Fruit fly (Drosophila melanogaster) whole organism, embryonic: ENCODE results near the gene Rai1.

Experiments
- Bteb2 ChIP-seq: fragments of 200-800 bp; sonication (Bioruptor generic); optimal IDR thresholded peaks from 2 replicates; lab custom pipeline; 2016; ENCODE audit warnings: missing biosample characterization, missing genetic modification characterization
- CG10431 ChIP-seq: fragments of 200-800 bp; sonication (Bioruptor generic); optimal IDR thresholded peaks from 3 replicates; lab custom pipeline; 2018; ENCODE audit warnings: missing biosample characterization, mild to moderate bottlenecking, missing genetic modification characterization
- CG10462 ChIP-seq: fragments of 200-800 bp; sonication (Bioruptor generic); optimal IDR thresholded peaks from 2 replicates; lab custom pipeline; 2016; ENCODE audit warnings: missing biosample characterization, missing genetic modification characterization
- CG11247 ChIP-seq: fragments of 200-800 bp; sonication (Bioruptor generic); IDR thresholded peaks from 2 replicates; pipeline ENCODE4 v1.3.6; 2022; ENCODE audit warnings: missing biosample characterization, missing genetic modification characterization
- CG13123 ChIP-seq: fragments of 200-800 bp; sonication (Bioruptor generic); optimal IDR thresholded peaks from 2 replicates; lab custom pipeline; 2016; ENCODE audit warnings: missing biosample characterization, missing genetic modification characterization
- CG13894 ChIP-seq: fragments of 200-800 bp; sonication (Bioruptor generic); optimal IDR thresholded peaks from 3 replicates; lab custom pipeline; 2018; ENCODE audit warnings: missing biosample characterization, mild to moderate bottlenecking, missing genetic modification characterization, moderate library complexity
- CG14441 ChIP-seq: fragments of 200-800 bp; sonication (Bioruptor generic); IDR thresholded peaks from 2 replicates; pipeline ENCODE4 v1.3.6; 2022; ENCODE audit warnings: missing biosample characterization, missing genetic modification characterization
- CG15479 ChIP-seq: fragments of 200-800 bp; sonication (Bioruptor generic); optimal IDR thresholded peaks from 3 replicates; lab custom pipeline; 2019; ENCODE audit warnings: missing biosample characterization, mild to moderate bottlenecking, missing genetic modification characterization, moderate library complexity
- CG1603 ChIP-seq: fragments of 200-800 bp; sonication (Bioruptor generic); optimal IDR thresholded peaks from 2 replicates; lab custom pipeline; 2019; ENCODE audit warnings: missing biosample characterization, mild to moderate bottlenecking, missing genetic modification characterization, moderate library complexity
- CG18262 ChIP-seq: fragments of 200-800 bp; optimal IDR thresholded peaks from 3 replicates; lab custom pipeline; 2019; ENCODE audit warnings: missing biosample characterization, mild to moderate bottlenecking, missing genetic modification characterization, moderate library complexity
- CG2875 ChIP-seq: fragments of 200-800 bp; sonication (Bioruptor generic); optimal IDR thresholded peaks from 2 replicates; lab custom pipeline; 2017; ENCODE audit warnings: missing biosample characterization, mild to moderate bottlenecking, missing genetic modification characterization, missing genetic modification reagents
- CG32532 ChIP-seq: fragments of 200-800 bp; sonication (Bioruptor generic); IDR thresholded peaks from 2 replicates; pipeline ENCODE4 v1.3.6; 2022; ENCODE audit warnings: missing biosample characterization, missing genetic modification characterization
- CG33557 ChIP-seq: fragments of 200-800 bp; sonication (Bioruptor generic); optimal IDR thresholded peaks from 2 replicates; lab custom pipeline; 2019; ENCODE audit warnings: missing biosample characterization, mild to moderate bottlenecking, missing genetic modification characterization, moderate library complexity
- CG4707 ChIP-seq: fragments of 200-800 bp; sonication (Bioruptor generic); optimal IDR thresholded peaks from 2 replicates; lab custom pipeline; 2018; ENCODE audit warnings: missing biosample characterization, mild to moderate bottlenecking, missing genetic modification characterization, moderate library complexity
- CG5953 ChIP-seq: fragments of 200-800 bp; sonication (Bioruptor generic); IDR thresholded peaks from 2 replicates; pipeline ENCODE4 v1.3.6; 2022; ENCODE audit warnings: missing biosample characterization, missing genetic modification characterization
- CG7556 ChIP-seq: fragments of 200-800 bp; sonication (Bioruptor generic); optimal IDR thresholded peaks from 2 replicates; lab custom pipeline; 2017; ENCODE audit warnings: missing biosample characterization, mild to moderate bottlenecking, missing genetic modification characterization
- CG8944 ChIP-seq: fragments of 200-800 bp; sonication (Bioruptor generic); optimal IDR thresholded peaks from 3 replicates; lab custom pipeline; 2016; ENCODE audit warnings: missing biosample characterization, missing genetic modification characterization
- CG9609 ChIP-seq: fragments of 200-800 bp; sonication (Bioruptor generic); optimal IDR thresholded peaks from 3 replicates; lab custom pipeline; 2016; ENCODE audit warnings: missing biosample characterization, missing genetic modification characterization
- CG9817 ChIP-seq: fragments of 200-800 bp; sonication (Bioruptor generic); optimal IDR thresholded peaks from 2 replicates; lab custom pipeline; 2018; ENCODE audit warnings: missing biosample characterization, mild to moderate bottlenecking, missing genetic modification characterization, moderate library complexity
- Dfd ChIP-seq, 2 experiments: fragments of >200 bp; optimal IDR thresholded peaks; 2 replicates each; lab custom pipeline; 2017; ENCODE audit warnings: missing biosample characterization in 2 of 2, missing genetic modification characterization in 2 of 2
- Elba2 ChIP-seq: fragments of 200-800 bp; sonication (Bioruptor generic); optimal IDR thresholded peaks from 3 replicates; lab custom pipeline; 2016; ENCODE audit warnings: missing biosample characterization, missing genetic modification characterization
- Fer1 ChIP-seq: fragments of 200-800 bp; sonication (Bioruptor generic); optimal IDR thresholded peaks from 2 replicates; lab custom pipeline; 2017; ENCODE audit warnings: missing biosample characterization, mild to moderate bottlenecking, missing genetic modification characterization
- Fer2 ChIP-seq: fragments of 200-800 bp; sonication (Bioruptor generic); optimal IDR thresholded peaks from 2 replicates; lab custom pipeline; 2018; ENCODE audit warnings: missing biosample characterization, mild to moderate bottlenecking, missing genetic modification characterization, moderate library complexity
- Hey ChIP-seq: fragments of 200-800 bp; sonication (Bioruptor generic); optimal IDR thresholded peaks from 3 replicates; lab custom pipeline; 2018; ENCODE audit warnings: missing biosample characterization, mild to moderate bottlenecking, missing genetic modification characterization
- Hr3 ChIP-seq: fragments of 200-800 bp; sonication (Bioruptor generic); optimal IDR thresholded peaks from 3 replicates; lab custom pipeline; 2016; ENCODE audit warnings: missing biosample characterization, missing genetic modification characterization
- Hr51 ChIP-seq, 2 experiments: fragments of 200-800 bp; sonication (Bioruptor generic); optimal IDR thresholded peaks; 2 replicates in 1 of 2; 3 replicates in 1 of 2; lab custom pipeline; 2016 to 2018; ENCODE audit warnings: missing biosample characterization in 2 of 2, missing genetic modification characterization in 2 of 2, mild to moderate bottlenecking in 1 of 2, moderate library complexity in 1 of 2
- MBD-R2 ChIP-seq: fragments of 200-800 bp; sonication (Bioruptor generic); IDR thresholded peaks from 2 replicates; pipeline ENCODE4 v1.3.6; 2022; ENCODE audit warnings: missing biosample characterization, missing genetic modification characterization
- Mad ChIP-seq: fragments of 200-800 bp; sonication (Bioruptor generic); optimal IDR thresholded peaks from 2 replicates; lab custom pipeline; 2016; ENCODE audit warnings: missing biosample characterization, missing genetic modification characterization
- Pdp1 ChIP-seq, 2 experiments: fragments of 200-800 bp; sonication (Bioruptor generic); optimal IDR thresholded peaks; 3 replicates each; lab custom pipeline; 2016; ENCODE audit warnings: missing biosample characterization in 2 of 2, missing genetic modification characterization in 2 of 2, mild to moderate bottlenecking in 1 of 2, moderate library complexity in 1 of 2
- Ssrp ChIP-seq: fragments of 200-800 bp; sonication (Bioruptor generic); optimal IDR thresholded peaks from 2 replicates; lab custom pipeline; 2018; ENCODE audit warnings: missing biosample characterization, mild to moderate bottlenecking, missing genetic modification characterization, moderate library complexity
- Usf ChIP-seq: fragments of 200-800 bp; sonication (Bioruptor generic); optimal IDR thresholded peaks from 2 replicates; lab custom pipeline; 2017; ENCODE audit warnings: missing genotype, missing biosample characterization, missing genetic modification characterization
- Xrp1 ChIP-seq: fragments of 200-800 bp; sonication (Bioruptor generic); IDR thresholded peaks from 2 replicates; pipeline ENCODE4 v1.3.6; 2022; ENCODE audit warnings: missing biosample characterization, missing genetic modification characterization
- abd-A ChIP-seq: fragments of 200-800 bp; sonication (Bioruptor generic); optimal IDR thresholded peaks from 3 replicates; lab custom pipeline; 2019; ENCODE audit warnings: missing biosample characterization, mild to moderate bottlenecking, missing genetic modification characterization, moderate library complexity
- cad ChIP-seq: fragments of >200 bp; optimal IDR thresholded peaks from 2 replicates; lab custom pipeline; 2017; ENCODE audit warnings: missing biosample characterization, missing genetic modification characterization
- ci ChIP-seq: fragments of 200-800 bp; sonication (Bioruptor generic); IDR thresholded peaks from 3 replicates; pipeline ENCODE4 v1.3.6; 2022; ENCODE audit warnings: missing biosample characterization, missing genetic modification characterization
- croc ChIP-seq: fragments of 200-800 bp; sonication (Bioruptor generic); conservative IDR thresholded peaks from 3 replicates; pipeline ENCODE4 v1.3.6; 2022; ENCODE audit warnings: missing biosample characterization, missing genetic modification characterization
- crp ChIP-seq, 2 experiments: fragments of 200-800 bp; sonication (Bioruptor generic); optimal IDR thresholded peaks; 2 replicates in 1 of 2; 3 replicates in 1 of 2; lab custom pipeline; 2017; ENCODE audit warnings: missing biosample characterization in 2 of 2, missing genetic modification characterization in 2 of 2, mild to moderate bottlenecking in 1 of 2, moderate library complexity in 1 of 2
- en ChIP-seq: fragments of 200-800 bp; sonication (Bioruptor generic); optimal IDR thresholded peaks from 2 replicates; lab custom pipeline; 2016; ENCODE audit warnings: missing biosample characterization, missing genetic modification characterization
- ftz-f1 ChIP-seq: fragments of 200-800 bp; sonication (Bioruptor generic); optimal IDR thresholded peaks from 2 replicates; lab custom pipeline; 2016; ENCODE audit warnings: missing biosample characterization, missing genetic modification characterization
- fu2 ChIP-seq: fragments of 200-800 bp; sonication (Bioruptor generic); optimal IDR thresholded peaks from 2 replicates; lab custom pipeline; 2016; ENCODE audit warnings: missing biosample characterization, missing genetic modification characterization
- grau ChIP-seq: fragments of 200-800 bp; optimal IDR thresholded peaks from 3 replicates; lab custom pipeline; 2019; ENCODE audit warnings: missing biosample characterization, mild to moderate bottlenecking, missing genetic modification characterization, moderate library complexity
- gt ChIP-seq: fragments of 200-800 bp; sonication (Bioruptor generic); IDR thresholded peaks from 2 replicates; pipeline ENCODE4 v1.3.6; 2022; ENCODE audit warnings: missing biosample characterization, missing genetic modification characterization
- inv ChIP-seq: fragments of 200-800 bp; sonication (Bioruptor generic); IDR thresholded peaks from 2 replicates; pipeline ENCODE4 v1.3.6; 2022; ENCODE audit warnings: missing biosample characterization, missing genetic modification characterization; ENCODE audit not compliant: partially characterized antibody
- jigr1 ChIP-seq: fragments of 200-800 bp; sonication (Bioruptor generic); IDR thresholded peaks from 3 replicates; pipeline ENCODE4 v1.3.6; 2022; ENCODE audit warnings: missing biosample characterization, missing genetic modification characterization
- klu ChIP-seq: fragments of 200-800 bp; sonication (Bioruptor generic); IDR thresholded peaks from 2 replicates; pipeline ENCODE4 v1.3.6; 2022; ENCODE audit warnings: missing biosample characterization, missing genetic modification characterization
- seq ChIP-seq: fragments of 200-800 bp; sonication (Bioruptor generic); IDR thresholded peaks from 2 replicates; pipeline ENCODE4 v1.3.6; 2022; ENCODE audit warnings: missing biosample characterization, missing genetic modification characterization
- shn ChIP-seq: fragments of 200-800 bp; sonication (Bioruptor generic); optimal IDR thresholded peaks from 3 replicates; lab custom pipeline; 2016; ENCODE audit warnings: missing biosample characterization, missing genetic modification characterization
- slou ChIP-seq: fragments of 200-800 bp; sonication (Bioruptor generic); optimal IDR thresholded peaks from 3 replicates; lab custom pipeline; 2016; ENCODE audit warnings: missing biosample characterization, missing genetic modification characterization
- so ChIP-seq: fragments of 200-800 bp; sonication (Bioruptor generic); IDR thresholded peaks from 3 replicates; pipeline ENCODE4 v1.3.6; 2022; ENCODE audit warnings: missing biosample characterization, missing genetic modification characterization
- stc ChIP-seq: fragments of 200-800 bp; sonication (Bioruptor generic); IDR thresholded peaks from 2 replicates; pipeline ENCODE4 v1.3.6; 2022; ENCODE audit warnings: missing biosample characterization, missing genetic modification characterization
- tgo ChIP-seq: fragments of 200-800 bp; sonication (Bioruptor generic); IDR thresholded peaks from 3 replicates; pipeline ENCODE4 v1.3.6; 2022; ENCODE audit warnings: missing biosample characterization, missing genetic modification characterization
- twi ChIP-seq: fragments of 200-800 bp; optimal IDR thresholded peaks from 2 replicates; lab custom pipeline; 2019; ENCODE audit warnings: missing biosample characterization, mild to moderate bottlenecking, missing genetic modification characterization, moderate library complexity

Rai1 gene

dm6 chrX:16780244-16780643, 22.9 kb downstream of the Rai1 start (continued):
- TF ChIP-seq CG13894 (tag; lab: Kevin White, UChicago): peak; percentile 49
- TF ChIP-seq CG11247: no peak
- TF ChIP-seq CG14441 (GFP tag; lab: Robert Waterston, UW): no peak
- no peak for TF ChIP-seq CG33557 (GFP tag; lab: Kevin White, UChicago)
- peak in 1 of 2 experiments; percentile 83 for TF ChIP-seq Pdp1 (GFP tag; optimal IDR thresholded peaks at IDR 0.05; lab: Kevin White, UChicago)
- TF ChIP-seq jigr1 (GFP tag; lab: Robert Waterston, UW): no peak
- TF ChIP-seq CG32532: no peak
- TF ChIP-seq grau: no peak
- TF ChIP-seq klu (GFP tag; lab: Robert Waterston, UW): no peak
- TF ChIP-seq tgo (GFP tag; lab: Robert Waterston, UW): no peak
- TF ChIP-seq CG8944 (GFP tag; lab: Kevin White, UChicago): no peak
- TF ChIP-seq crp (GFP tag; optimal IDR thresholded peaks at IDR 0.05; lab: Kevin White, UChicago): no peak
- TF ChIP-seq twi (tag; lab: Kevin White, UChicago): peak; percentile 8
- TF ChIP-seq shn (GFP tag; lab: Kevin White, UChicago): no peak
- TF ChIP-seq cad (GFP tag; lab: Kevin White, UChicago): no peak
- TF ChIP-seq inv (GFP tag; lab: Robert Waterston, UW): no peak
- no peak for TF ChIP-seq seq
- no peak for TF ChIP-seq CG13123 (GFP tag; lab: Kevin White, UChicago)
- TF ChIP-seq Bteb2: no peak
- no peak for TF ChIP-seq CG10431 (GFP tag; lab: Kevin White, UChicago)
- peak; percentile 53 for TF ChIP-seq abd-A
- TF ChIP-seq ftz-f1 (GFP tag; lab: Kevin White, UChicago): peak; percentile 97
- TF ChIP-seq croc (GFP tag; lab: Robert Waterston, UW): no peak
- no peak for TF ChIP-seq CG9609
- TF ChIP-seq CG9817 (tag; lab: Kevin White, UChicago): no peak
- TF ChIP-seq Elba2 (GFP tag; lab: Kevin White, UChicago): no peak
- TF ChIP-seq Hr3 (GFP tag; lab: Kevin White, UChicago): no peak

- TF ChIP-seq Usf (GFP tag; lab: Kevin White, UChicago) (no peak), CG10462 (GFP tag; lab: Kevin White, UChicago) (no peak), CG1603 (tag; lab: Kevin White, UChicago) (peak; percentile 27), en (GFP tag; lab: Kevin White, UChicago) (no peak), fu2 (GFP tag; lab: Kevin White, UChicago) (no peak), CG2875 (GFP tag; lab: Kevin White, UChicago) (no peak), ci (GFP tag; lab: Robert Waterston, UW) (no peak), Mad (GFP tag; lab: Kevin White, UChicago) (no peak), Hey (tag; lab: Kevin White, UChicago) (no peak), MBD-R2 (GFP tag; lab: Robert Waterston, UW) (no peak), Fer2 (tag; lab: Kevin White, UChicago) (no peak), stc (GFP tag; lab: Robert Waterston, UW) (no peak), Hr51 (GFP tag; optimal IDR thresholded peaks at IDR 0.05; lab: Kevin White, UChicago) (no peak), Fer1 (GFP tag; lab: Kevin White, UChicago) (no peak), CG18262 (peak; percentile 3), CG4707 (GFP tag; lab: Kevin White, UChicago) (no peak), Dfd (GFP tag; optimal IDR thresholded peaks at IDR 0.05; lab: Kevin White, UChicago) (no peak), CG15479 (GFP tag; lab: Kevin White, UChicago) (no peak), CG5953 (GFP tag; lab: Robert Waterston, UW) (no peak), CG7556 (no peak), Xrp1 (0 out of 2 replicates have a peak, but pooled peaks have one; percentile 7), slou (GFP tag; lab: Kevin White, UChicago) (no peak), Ssrp (no peak), so (GFP tag; lab: Robert Waterston, UW) (no peak), gt (GFP tag; lab: Robert Waterston, UW) (no peak)
Measured at dm6 chrX:16778138-16778672, 24.9 kb downstream of the Rai1 start.
